Worm (Caenorhabditis elegans): ENCODE data around the gene kin-21.

ce11 chrIV:9861921-9862320, 29.2 kb downstream of the kin-21 start, which contains the start of gene K07F5.14:
- TF ChIP-seq T22C8.4 (GFP tag; IDR thresholded peaks at IDR 0.05) (no peak), med-1 (GFP tag; optimal IDR thresholded peaks at IDR 0.05; ENCODE audit: insufficient read depth) (no peak), ztf-29 (GFP tag; IDR thresholded peaks at IDR 0.05) (no peak), tab-1 (GFP tag; IDR thresholded peaks at IDR 0.05) (no peak)

All from whole organism, midembryonic.